In the genomic region with DNA sequence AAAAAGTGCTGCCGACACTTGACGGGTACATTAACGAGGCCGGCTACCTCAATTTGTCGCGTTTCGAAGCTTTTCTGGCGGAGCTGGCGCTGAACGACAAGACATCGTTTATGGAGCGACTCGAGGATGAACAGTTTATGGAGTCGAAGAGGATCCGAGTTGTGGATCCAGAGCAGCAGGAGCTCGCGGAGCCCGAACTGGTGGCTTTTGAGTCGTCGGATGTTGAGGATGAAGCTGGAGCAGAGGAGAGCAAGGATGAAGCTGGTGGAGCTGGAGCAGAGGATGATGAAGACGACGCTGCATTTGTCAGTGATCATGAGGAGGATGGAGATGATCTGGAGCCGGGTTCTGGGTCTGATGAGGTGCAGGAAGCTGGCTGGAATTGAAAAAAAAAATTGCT, we compare ENCODE assay signal across 3 worm cellular contexts.
TF ChIP-seq lines count a peak whose summit lies in the region.

No protein-coding gene starts in this region.

TF ChIP-seq in whole organism, L4 larva, 104 proteins besides CTCF, POLR2A, EP300 and RAD21:
- peak; percentile 81 for TF ChIP-seq set-16 (GFP tag; IDR thresholded peaks at IDR 0.05; lab: Robert Waterston, UW)
- TF ChIP-seq lin-38 (GFP tag; IDR thresholded peaks at IDR 0.05; lab: Robert Waterston, UW) = no peak

TF ChIP-seq in whole organism, late embryonic, 69 proteins besides CTCF, POLR2A, EP300 and RAD21:
- no peak for TF ChIP-seq elt-4 (tag; optimal IDR thresholded peaks at IDR 0.05; lab: Kevin White, UChicago)
- no peak for TF ChIP-seq elt-2 (tag; optimal IDR thresholded peaks at IDR 0.05; lab: Kevin White, UChicago)
- no peak for TF ChIP-seq C38D4.7 (GFP tag; optimal IDR thresholded peaks at IDR 0.05; lab: Kevin White, UChicago)
- TF ChIP-seq mec-3 (tag; optimal IDR thresholded peaks at IDR 0.05; lab: Kevin White, UChicago; ENCODE audit: borderline replicate concordance) = peak; percentile 25

TF ChIP-seq in whole organism, young adult, 124 proteins besides CTCF, POLR2A, EP300 and RAD21:
- TF ChIP-seq cebp-2 (GFP tag; IDR thresholded peaks at IDR 0.05; lab: Robert Waterston, UW) (no peak), zfh-2 (GFP tag; conservative IDR thresholded peaks at IDR 0.05; lab: Robert Waterston, UW) (peak; percentile 82), egrh-3 (GFP tag; IDR thresholded peaks at IDR 0.05; lab: Robert Waterston, UW) (peak; percentile 56)
